Fruit fly (Drosophila melanogaster) whole organism, embryonic: ENCODE measurements around the gene CG15818.

Experiments used
- ATbp ChIP-seq: fragments of 200-800 bp; sonication (Bioruptor generic); optimal IDR thresholded peaks from 2 replicates; lab custom pipeline; 2017; ENCODE audit warnings: missing biosample characterization, mild to moderate bottlenecking, missing genetic modification characterization, missing genetic modification reagents
- Adf1 ChIP-seq: fragments of 200-800 bp; sonication (Bioruptor generic); IDR thresholded peaks from 2 replicates; pipeline ENCODE4 v1.3.6; 2022; ENCODE audit warnings: missing biosample characterization, missing genetic modification characterization
- Atf-2 ChIP-seq: fragments of 200-800 bp; sonication (Bioruptor generic); optimal IDR thresholded peaks from 2 replicates; lab custom pipeline; 2016; ENCODE audit warnings: missing biosample characterization, missing genetic modification characterization
- BEAF-32 ChIP-seq: fragments of 200-800 bp; sonication (Bioruptor generic); optimal IDR thresholded peaks from 3 replicates; lab custom pipeline; 2017; ENCODE audit warnings: missing biosample characterization, missing genetic modification characterization, mild to moderate bottlenecking, moderate library complexity, missing genetic modification reagents
- BtbVII ChIP-seq: fragments of 200-800 bp; sonication (Bioruptor generic); optimal IDR thresholded peaks from 3 replicates; lab custom pipeline; 2017; ENCODE audit warnings: missing biosample characterization, mild to moderate bottlenecking, missing genetic modification characterization
- CG10209 ChIP-seq: fragments of 200-800 bp; sonication (Bioruptor generic); optimal IDR thresholded peaks from 3 replicates; lab custom pipeline; 2017; ENCODE audit warnings: missing biosample characterization, mild to moderate bottlenecking, missing genetic modification characterization, missing genetic modification reagents
- CG10543 ChIP-seq: fragments of 200-800 bp; sonication (Bioruptor generic); optimal IDR thresholded peaks from 3 replicates; lab custom pipeline; 2017; ENCODE audit warnings: missing biosample characterization, mild to moderate bottlenecking, missing genetic modification characterization, moderate library complexity
- CG10565 ChIP-seq: fragments of 200-800 bp; sonication (Bioruptor generic); optimal IDR thresholded peaks from 3 replicates; lab custom pipeline; 2016; ENCODE audit warnings: missing biosample characterization, mild to moderate bottlenecking, missing genetic modification characterization
- CG11696 ChIP-seq: fragments of 200-800 bp; sonication (Bioruptor generic); IDR thresholded peaks from 2 replicates; pipeline ENCODE4 v1.3.6; 2022; ENCODE audit warnings: missing biosample characterization, missing genetic modification characterization
- CG13296 ChIP-seq: fragments of 200-800 bp; sonication (Bioruptor generic); optimal IDR thresholded peaks from 3 replicates; lab custom pipeline; 2018; ENCODE audit warnings: missing biosample characterization, mild to moderate bottlenecking, missing genetic modification characterization
- CG14965 ChIP-seq: fragments of 200-800 bp; sonication (Bioruptor generic); optimal IDR thresholded peaks from 2 replicates; lab custom pipeline; 2016; ENCODE audit warnings: missing biosample characterization, missing genetic modification characterization, borderline replicate concordance
- CG15696 ChIP-seq: fragments of 200-800 bp; sonication (Bioruptor generic); optimal IDR thresholded peaks from 2 replicates; lab custom pipeline; 2019; ENCODE audit warnings: missing biosample characterization, mild to moderate bottlenecking, missing genetic modification characterization, moderate library complexity
- CG1602 ChIP-seq: fragments of 200-800 bp; sonication (Bioruptor generic); optimal IDR thresholded peaks from 3 replicates; lab custom pipeline; 2016; ENCODE audit warnings: missing biosample characterization, missing genetic modification characterization
- CG17359 ChIP-seq: fragments of 200-800 bp; sonication (Bioruptor generic); optimal IDR thresholded peaks from 3 replicates; lab custom pipeline; 2018; ENCODE audit warnings: missing biosample characterization, mild to moderate bottlenecking, missing genetic modification characterization, moderate library complexity
- CG2120 ChIP-seq: fragments of 200-800 bp; sonication (Bioruptor generic); optimal IDR thresholded peaks from 3 replicates; lab custom pipeline; 2016; ENCODE audit warnings: missing biosample characterization, missing genetic modification characterization
- CG2199 ChIP-seq: fragments of 200-800 bp; sonication (Bioruptor generic); IDR thresholded peaks from 3 replicates; pipeline ENCODE4 v1.3.6; 2022; ENCODE audit warnings: missing biosample characterization, missing genetic modification characterization
- CG31365 ChIP-seq: fragments of 200-800 bp; sonication (Bioruptor generic); optimal IDR thresholded peaks from 2 replicates; lab custom pipeline; 2018; ENCODE audit warnings: missing biosample characterization, mild to moderate bottlenecking, missing genetic modification characterization
- CG3163 ChIP-seq: fragments of 200-800 bp; sonication (Bioruptor generic); optimal IDR thresholded peaks from 3 replicates; lab custom pipeline; 2016; ENCODE audit warnings: missing biosample characterization, missing genetic modification characterization
- CG34376 ChIP-seq: fragments of 200-800 bp; sonication (Bioruptor generic); optimal IDR thresholded peaks from 2 replicates; lab custom pipeline; 2018; ENCODE audit warnings: missing biosample characterization, mild to moderate bottlenecking, missing genetic modification characterization
- CG34422 ChIP-seq: fragments of 200-800 bp; sonication (Bioruptor generic); IDR thresholded peaks from 3 replicates; pipeline ENCODE4 v1.3.6; 2022; ENCODE audit warnings: missing biosample characterization, missing genetic modification characterization
- CG3726 ChIP-seq: fragments of 200-800 bp; sonication (Bioruptor generic); IDR thresholded peaks from 3 replicates; pipeline ENCODE4, ENCODE4 v1.3.6; 2022; ENCODE audit warnings: missing biosample characterization, missing genetic modification characterization
- CG4617 ChIP-seq: fragments of 200-800 bp; sonication (Bioruptor generic); optimal IDR thresholded peaks from 3 replicates; lab custom pipeline; 2016; ENCODE audit warnings: missing biosample characterization, missing genetic modification characterization, borderline replicate concordance
- CG6272 ChIP-seq: fragments of 200-800 bp; sonication (Bioruptor generic); IDR thresholded peaks from 2 replicates; pipeline ENCODE4 v1.3.6; 2022; ENCODE audit warnings: missing biosample characterization, missing genetic modification characterization
- CG7271 ChIP-seq: fragments of 200-800 bp; sonication (Bioruptor generic); optimal IDR thresholded peaks from 2 replicates; lab custom pipeline; 2018; ENCODE audit warnings: missing biosample characterization, mild to moderate bottlenecking, missing genetic modification characterization, moderate library complexity
- Dip2 ChIP-seq: fragments of 200-800 bp; sonication (Bioruptor generic); IDR thresholded peaks from 2 replicates; pipeline ENCODE4 v1.3.6; 2022; ENCODE audit warnings: missing biosample characterization, missing genetic modification characterization
- Hr39 ChIP-seq: fragments of >200 bp; optimal IDR thresholded peaks from 2 replicates; lab custom pipeline; 2017
- Lpt ChIP-seq: fragments of >200 bp; optimal IDR thresholded peaks from 2 replicates; lab custom pipeline; 2018; ENCODE audit warnings: missing biosample characterization, missing genetic modification characterization
- Max ChIP-seq: fragments of 200-800 bp; sonication (Bioruptor generic); optimal IDR thresholded peaks from 2 replicates; lab custom pipeline; 2016; ENCODE audit warnings: missing biosample characterization, mild to moderate bottlenecking, missing genetic modification characterization
- Mrtf ChIP-seq: fragments of 200-800 bp; sonication (Bioruptor generic); IDR thresholded peaks from 3 replicates; pipeline ENCODE4 v1.3.6; 2022; ENCODE audit warnings: missing biosample characterization, missing genetic modification characterization
- Myb ChIP-seq: fragments of 200-800 bp; sonication (Bioruptor generic); optimal IDR thresholded peaks from 2 replicates; lab custom pipeline; 2016; ENCODE audit warnings: missing biosample characterization, missing genetic modification characterization
- Neu2 ChIP-seq: fragments of 200-800 bp; sonication (Bioruptor generic); optimal IDR thresholded peaks from 3 replicates; lab custom pipeline; 2016; ENCODE audit warnings: missing biosample characterization, missing genetic modification characterization, borderline replicate concordance
- Ptx1 ChIP-seq: fragments of 200-800 bp; sonication (Bioruptor generic); IDR thresholded peaks from 2 replicates; pipeline ENCODE4 v1.3.6; 2022; ENCODE audit warnings: missing biosample characterization, missing genetic modification characterization
- Rfx ChIP-seq: fragments of 200-800 bp; sonication (Bioruptor generic); IDR thresholded peaks from 2 replicates; pipeline ENCODE4 v1.3.6; 2022; ENCODE audit warnings: missing biosample characterization, missing genetic modification characterization
- Sox100B ChIP-seq: fragments of 200-800 bp; sonication (Bioruptor generic); optimal IDR thresholded peaks from 3 replicates; lab custom pipeline; 2018; ENCODE audit warnings: missing biosample characterization, mild to moderate bottlenecking, missing genetic modification characterization
- Ssrp ChIP-seq: fragments of 200-800 bp; sonication (Bioruptor generic); optimal IDR thresholded peaks from 2 replicates; lab custom pipeline; 2018; ENCODE audit warnings: missing biosample characterization, mild to moderate bottlenecking, missing genetic modification characterization, moderate library complexity
- Tbp ChIP-seq: fragments of >200 bp; optimal IDR thresholded peaks from 2 replicates; lab custom pipeline; 2018; ENCODE audit warnings: missing biosample characterization, missing genetic modification characterization
- bigmax ChIP-seq: fragments of 200-800 bp; sonication (Bioruptor generic); optimal IDR thresholded peaks from 2 replicates; lab custom pipeline; 2018; ENCODE audit warnings: missing biosample characterization, mild to moderate bottlenecking, missing genetic modification characterization
- btn ChIP-seq: fragments of 200-800 bp; sonication (Bioruptor generic); optimal IDR thresholded peaks from 2 replicates; lab custom pipeline; 2016; ENCODE audit warnings: missing biosample characterization, missing genetic modification characterization
- fd102C ChIP-seq: fragments of 200-800 bp; sonication (Bioruptor generic); optimal IDR thresholded peaks from 2 replicates; lab custom pipeline; 2018; ENCODE audit warnings: missing biosample characterization, mild to moderate bottlenecking, missing genetic modification characterization, moderate library complexity
- grn ChIP-seq: fragments of 200-800 bp; sonication (Bioruptor generic); optimal IDR thresholded peaks from 3 replicates; lab custom pipeline; 2017; ENCODE audit warnings: missing biosample characterization, missing genetic modification characterization
- ind ChIP-seq: fragments of 200-800 bp; sonication (Bioruptor generic); optimal IDR thresholded peaks from 3 replicates; lab custom pipeline; 2016; ENCODE audit warnings: missing biosample characterization, missing genetic modification characterization
- jing ChIP-seq: fragments of 200-800 bp; sonication (Bioruptor generic); optimal IDR thresholded peaks from 2 replicates; lab custom pipeline; 2018; ENCODE audit warnings: missing biosample characterization, mild to moderate bottlenecking, missing genetic modification characterization
- kah ChIP-seq: fragments of 200-800 bp; sonication (Bioruptor generic); optimal IDR thresholded peaks from 2 replicates; lab custom pipeline; 2018; ENCODE audit warnings: missing biosample characterization, mild to moderate bottlenecking, missing genetic modification characterization
- peb ChIP-seq: fragments of 200-800 bp; sonication (Bioruptor generic); IDR thresholded peaks from 2 replicates; pipeline ENCODE4 v1.3.6; 2022; ENCODE audit warnings: missing biosample characterization, missing genetic modification characterization
- pros ChIP-seq: fragments of 200-800 bp; sonication (Bioruptor generic); optimal IDR thresholded peaks from 3 replicates; lab custom pipeline; 2019; ENCODE audit warnings: missing biosample characterization, mild to moderate bottlenecking, missing genetic modification characterization, moderate library complexity
- seq ChIP-seq: fragments of 200-800 bp; sonication (Bioruptor generic); IDR thresholded peaks from 2 replicates; pipeline ENCODE4 v1.3.6; 2022; ENCODE audit warnings: missing biosample characterization, missing genetic modification characterization
- sob ChIP-seq: fragments of 200-800 bp; sonication (Bioruptor generic); IDR thresholded peaks from 2 replicates; pipeline ENCODE4 v1.3.6; 2022; ENCODE audit warnings: missing biosample characterization, missing genetic modification characterization
- trem ChIP-seq: fragments of 200-800 bp; optimal IDR thresholded peaks from 3 replicates; lab custom pipeline; 2019; ENCODE audit warnings: missing biosample characterization, mild to moderate bottlenecking, missing genetic modification characterization, moderate library complexity
- tup ChIP-seq: fragments of 200-800 bp; sonication (Bioruptor generic); optimal IDR thresholded peaks from 2 replicates; lab custom pipeline; 2016; ENCODE audit warnings: missing biosample characterization, mild to moderate bottlenecking, missing genetic modification characterization, moderate library complexity
- unpg ChIP-seq: fragments of 200-800 bp; sonication (Bioruptor generic); optimal IDR thresholded peaks from 3 replicates; lab custom pipeline; 2018; ENCODE audit warnings: missing biosample characterization, mild to moderate bottlenecking, missing genetic modification characterization, moderate library complexity
- usp ChIP-seq: fragments of >200 bp; optimal IDR thresholded peaks from 2 replicates; lab custom pipeline; 2017; ENCODE audit warnings: missing biosample characterization, missing genetic modification characterization
- vvl ChIP-seq: fragments of 200-800 bp; sonication (Bioruptor generic); IDR thresholded peaks from 2 replicates; pipeline ENCODE4 v1.3.6; 2022; ENCODE audit warnings: missing biosample characterization, missing genetic modification characterization

CG15818 gene

dm6 chr2L:7401627-7402026 lies 9.1 kb upstream of the CG15818 start (continued):
- no peak for TF ChIP-seq CG7271 (tag; lab: Kevin White, UChicago)
- TF ChIP-seq Lpt (GFP tag; lab: Kevin White, UChicago) = no peak
- peak; percentile 71 for TF ChIP-seq ind (GFP tag; lab: Kevin White, UChicago)
- no peak for TF ChIP-seq BtbVII (GFP tag; lab: Kevin White, UChicago)
- TF ChIP-seq btn (GFP tag; lab: Kevin White, UChicago) = no peak
- TF ChIP-seq CG10209 (GFP tag; lab: Kevin White, UChicago) = peak; percentile 57
- peak; percentile 87 for TF ChIP-seq unpg (GFP tag; lab: Kevin White, UChicago)
- TF ChIP-seq peb (GFP tag; lab: Robert Waterston, UW) = peak; percentile 75; the same call in 1 of the 2 replicates
- TF ChIP-seq fd102C = no peak
- TF ChIP-seq CG10543 (GFP tag; lab: Kevin White, UChicago) = peak; percentile 67
- peak; percentile 37 for TF ChIP-seq trem (tag; lab: Kevin White, UChicago)
- peak; percentile 62 for TF ChIP-seq CG13296
- no peak for TF ChIP-seq CG34376
- peak; percentile 58 for TF ChIP-seq Adf1 (GFP tag; lab: Robert Waterston, UW)
- TF ChIP-seq seq = peak; percentile 54; the same call in 1 of the 2 replicates
- TF ChIP-seq Dip2 (GFP tag; lab: Robert Waterston, UW) = no peak
- peak; percentile 61 for TF ChIP-seq CG15696 (tag; lab: Kevin White, UChicago)
- no peak for TF ChIP-seq Atf-2 (GFP tag; lab: Kevin White, UChicago)
- no peak for TF ChIP-seq Hr39 (lab: Kevin White, UChicago)
- 0 out of 3 replicates have a peak, but pooled peaks have one; percentile 8 for TF ChIP-seq CG2199 (GFP tag; lab: Robert Waterston, UW)
- no peak for TF ChIP-seq jing (GFP tag; lab: Kevin White, UChicago)
- TF ChIP-seq CG4617 (GFP tag; lab: Kevin White, UChicago) = no peak
- TF ChIP-seq Myb (GFP tag; lab: Kevin White, UChicago) = peak; percentile 15
- TF ChIP-seq CG17359 = peak; percentile 80
- TF ChIP-seq Ssrp (tag; lab: Kevin White, UChicago) = peak; percentile 54
- TF ChIP-seq CG31365 (tag; lab: Kevin White, UChicago) = no peak
- no peak for TF ChIP-seq bigmax
- TF ChIP-seq pros (GFP tag; lab: Kevin White, UChicago) = no peak
- TF ChIP-seq Neu2 (GFP tag; lab: Kevin White, UChicago) = no peak
- peak; percentile 33 for TF ChIP-seq CG6272
- TF ChIP-seq CG11696 (GFP tag; lab: Robert Waterston, UW) = peak; percentile 66; the same call in 1 of the 2 replicates
- peak; percentile 93 for TF ChIP-seq vvl (GFP tag; lab: Robert Waterston, UW)
- no peak for TF ChIP-seq BEAF-32 (GFP tag; lab: Kevin White, UChicago)
- peak; percentile 8 for TF ChIP-seq kah (GFP tag; lab: Kevin White, UChicago)
- peak; percentile 73; the same call in 1 of the 3 replicates for TF ChIP-seq Mrtf
- peak; percentile 53 for TF ChIP-seq Sox100B (GFP tag; lab: Kevin White, UChicago)
- no peak for TF ChIP-seq CG3163
- TF ChIP-seq CG14965 (GFP tag; lab: Kevin White, UChicago) = no peak
- TF ChIP-seq Tbp = no peak
- TF ChIP-seq Max = peak; percentile 66
- TF ChIP-seq grn (GFP tag; lab: Kevin White, UChicago) = no peak
- TF ChIP-seq CG1602 (GFP tag; lab: Kevin White, UChicago) = peak; percentile 45
- TF ChIP-seq ATbp = peak; percentile 52
- TF ChIP-seq tup = no peak
- TF ChIP-seq CG3726 (GFP tag; lab: Robert Waterston, UW) = no peak
- TF ChIP-seq usp = no peak
- TF ChIP-seq CG2120 (GFP tag; lab: Kevin White, UChicago) = peak; percentile 80
- peak; percentile 87 for TF ChIP-seq sob
- peak; percentile 73; the same call in 2 of the 3 replicates for TF ChIP-seq CG34422 (GFP tag; lab: Robert Waterston, UW)
- no peak for TF ChIP-seq CG10565 (GFP tag; lab: Kevin White, UChicago)
- peak; percentile 91 for TF ChIP-seq Ptx1 (GFP tag; lab: Robert Waterston, UW)
- TF ChIP-seq Rfx (GFP tag; lab: Robert Waterston, UW) = peak; percentile 87
